Worm (Caenorhabditis elegans): Measurements from ENCODE around the gene otpl-3.

The otpl-3 gene

DNA sequence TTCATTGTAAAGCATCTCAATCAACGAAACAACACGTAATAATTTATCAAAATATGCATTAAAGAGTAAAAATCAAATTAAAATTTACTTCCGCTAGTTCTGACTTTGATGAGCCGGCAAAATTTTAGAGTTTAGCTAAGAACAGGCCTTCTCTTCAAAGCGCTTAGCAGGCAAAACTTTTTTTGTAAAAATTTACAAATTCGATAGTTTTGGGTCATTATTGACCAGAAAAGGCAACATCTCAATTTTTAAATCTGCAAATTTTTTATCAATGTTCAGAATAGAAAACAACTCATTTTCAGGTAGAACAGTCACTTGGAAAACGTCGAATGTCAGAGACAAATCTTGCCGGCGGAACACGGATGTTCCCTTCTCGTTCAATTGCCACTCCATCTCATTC, 13.2 kb upstream of the otpl-3 start:
- TF ChIP-seq ces-1 (GFP tag; optimal IDR thresholded peaks at IDR 0.05) (no peak), lin-13 (tag; optimal IDR thresholded peaks at IDR 0.05) (no peak), tbx-8 (GFP tag; optimal IDR thresholded peaks at IDR 0.05) (no peak), elt-3 (tag; optimal IDR thresholded peaks at IDR 0.05) (no peak), nhr-76 (tag; optimal IDR thresholded peaks at IDR 0.05) (no peak), lsy-2 (tag; optimal IDR thresholded peaks at IDR 0.05) (no peak), sem-2 (GFP tag; optimal IDR thresholded peaks at IDR 0.05) (no peak), drap-1 (GFP tag; optimal IDR thresholded peaks at IDR 0.05) (no peak), nhr-12 (tag; optimal IDR thresholded peaks at IDR 0.05) (no peak), mab-5 (tag; optimal IDR thresholded peaks at IDR 0.05) (no peak), ztf-11 (tag; optimal IDR thresholded peaks at IDR 0.05) (no peak), nhr-2 (tag; optimal IDR thresholded peaks at IDR 0.05) (no peak)

DNA sequence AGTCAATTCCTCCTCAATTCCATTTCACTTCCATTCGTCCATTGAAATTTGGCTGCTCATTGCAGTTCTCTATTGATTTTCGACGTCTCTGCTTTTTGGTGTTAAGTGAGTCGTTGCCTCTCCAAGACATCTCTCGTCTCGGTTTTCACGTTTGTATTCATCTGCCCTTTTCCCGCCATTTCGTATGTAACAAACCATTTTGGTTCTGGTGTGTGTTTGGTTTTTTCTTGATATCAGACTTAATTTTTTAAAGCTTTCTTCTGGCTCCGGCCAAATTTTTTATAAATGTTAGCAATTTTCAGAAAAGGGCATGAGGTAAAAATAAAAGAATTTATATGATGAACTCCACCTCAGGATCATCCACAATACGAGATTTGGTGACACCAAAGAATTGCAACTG, 10.9 kb upstream of the otpl-3 start, which contains the start of gene C16E9.2:
Gene C16E9.2, plus strand, starts transcription at position 301 of the 400 bp plus-strand sequence.
- TF ChIP-seq mls-2 (tag; optimal IDR thresholded peaks at IDR 0.05), result no peak
- TF ChIP-seq nhr-76 (tag; optimal IDR thresholded peaks at IDR 0.05), result no peak
- TF ChIP-seq ham-2 (GFP tag; optimal IDR thresholded peaks at IDR 0.05), result no peak
- no peak for TF ChIP-seq cnd-1 (tag; optimal IDR thresholded peaks at IDR 0.05)
- TF ChIP-seq nhr-2 (tag; optimal IDR thresholded peaks at IDR 0.05), result no peak
- no peak for TF ChIP-seq blmp-1 (tag; optimal IDR thresholded peaks at IDR 0.05)
- TF ChIP-seq mep-1 (tag; optimal IDR thresholded peaks at IDR 0.05), result no peak
- TF ChIP-seq nhr-12 (tag; optimal IDR thresholded peaks at IDR 0.05), result no peak
- no peak for TF ChIP-seq hlh-1 (tag; optimal IDR thresholded peaks at IDR 0.05)
- no peak for TF ChIP-seq ztf-11 (tag; optimal IDR thresholded peaks at IDR 0.05)

DNA sequence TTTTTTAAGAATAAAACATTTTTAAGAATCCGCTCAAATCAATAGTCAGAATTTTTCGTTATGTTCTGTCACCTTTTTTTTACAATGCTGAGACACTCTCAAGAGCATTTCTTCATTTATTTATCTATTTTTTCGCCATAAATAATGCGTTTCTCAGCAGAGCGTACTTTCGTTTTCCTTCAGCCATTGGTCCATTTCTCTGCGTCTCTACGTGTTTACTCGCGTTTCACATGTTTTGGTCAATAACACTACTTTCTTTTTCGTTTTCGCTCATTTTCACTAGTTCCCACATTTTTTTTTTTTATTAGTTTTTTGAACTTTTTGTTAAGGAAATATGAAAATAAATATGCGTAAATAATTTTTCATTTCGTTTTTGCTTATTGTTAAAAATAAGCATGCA, 9.9 kb upstream of the otpl-3 start:
- TF ChIP-seq lsy-2 (tag; optimal IDR thresholded peaks at IDR 0.05) (peak; percentile 19), lin-32 (GFP tag; optimal IDR thresholded peaks at IDR 0.05) (no peak), blmp-1 (tag; optimal IDR thresholded peaks at IDR 0.05) (peak; percentile 96), mep-1 (tag; optimal IDR thresholded peaks at IDR 0.05) (peak; percentile 27), mab-5 (tag; optimal IDR thresholded peaks at IDR 0.05) (no peak), ceh-39 (tag; optimal IDR thresholded peaks at IDR 0.05) (no peak), elt-3 (tag; optimal IDR thresholded peaks at IDR 0.05) (no peak), ces-1 (GFP tag; optimal IDR thresholded peaks at IDR 0.05) (peak; percentile 62), pha-4 (tag; optimal IDR thresholded peaks at IDR 0.05) (peak; percentile 3)

DNA sequence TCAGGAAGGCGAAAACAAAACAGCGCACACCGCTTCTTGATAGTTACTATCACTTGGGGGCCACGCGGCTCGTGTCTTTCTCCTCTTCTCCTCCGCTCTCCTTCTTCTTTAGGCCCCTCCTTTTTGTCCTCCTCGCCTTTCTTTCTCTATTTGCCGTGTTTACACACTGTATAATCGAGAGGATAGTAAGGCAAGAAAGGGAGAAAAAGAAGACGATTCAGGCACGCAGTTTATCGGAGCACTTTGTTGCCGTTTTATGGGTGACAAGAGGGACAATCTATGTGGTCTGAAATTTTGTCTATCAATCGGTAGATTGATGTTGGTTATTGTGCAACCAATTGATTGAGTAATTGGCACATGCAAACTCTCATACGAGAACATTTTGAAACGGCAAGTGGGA, 7.6 kb upstream of the otpl-3 start, which contains the start of gene F14B8.6:
Gene F14B8.6, minus strand, starts transcription at position 292 of the 400 bp plus-strand sequence.
- TF ChIP-seq cnd-1 (tag; optimal IDR thresholded peaks at IDR 0.05) (no peak), pha-4 (tag; optimal IDR thresholded peaks at IDR 0.05) (peak; percentile 69), elt-1 (tag; optimal IDR thresholded peaks at IDR 0.05; ENCODE audit: borderline replicate concordance, insufficient read depth) (no peak)

DNA sequence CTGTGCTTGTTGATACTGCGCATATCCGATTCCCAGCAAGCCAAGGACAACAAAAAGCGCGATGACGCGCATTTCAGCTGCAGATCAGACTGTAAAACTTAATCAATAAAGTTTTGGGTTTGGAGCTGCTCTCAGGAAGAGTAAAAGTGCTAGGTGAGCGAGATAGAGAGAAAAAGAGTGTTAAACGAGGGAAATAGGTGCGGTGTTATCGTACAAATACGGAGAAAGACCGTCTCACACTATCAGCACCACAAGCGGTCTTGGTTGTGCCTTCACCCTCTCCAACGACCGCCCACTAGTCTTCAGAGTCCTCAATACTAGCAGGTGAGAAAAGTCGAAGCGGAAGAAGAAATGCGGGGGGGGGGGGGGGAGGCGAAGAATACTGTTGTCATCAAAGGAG, 4.0 kb upstream of the otpl-3 start, which contains the start of gene F14B8.5:
Gene F14B8.5, minus strand, starts transcription at position 127 of the 400 bp plus-strand sequence.
- TF ChIP-seq ceh-83 (GFP tag; optimal IDR thresholded peaks at IDR 0.05) (peak; percentile 38), elt-1 (tag; optimal IDR thresholded peaks at IDR 0.05; ENCODE audit: borderline replicate concordance, insufficient read depth) (no peak)

DNA sequence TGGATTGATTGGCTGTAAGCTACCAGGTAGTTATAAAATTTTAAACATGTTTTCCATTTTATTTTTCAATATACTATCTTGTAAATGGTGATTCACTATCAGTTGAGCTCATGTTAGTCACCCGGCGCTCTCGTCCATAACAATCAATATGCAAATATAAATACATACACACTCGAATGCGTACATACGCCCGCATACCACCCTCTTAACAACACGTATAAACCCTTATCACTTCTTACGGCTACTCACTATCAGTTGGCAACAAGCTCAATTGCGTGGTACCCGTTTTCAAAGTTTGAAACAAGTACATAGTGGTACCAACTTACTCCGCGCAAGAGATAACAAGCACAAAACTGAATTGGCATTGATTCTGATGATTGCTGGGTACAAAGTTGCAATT, 2.4 kb upstream of the otpl-3 start:
- TF ChIP-seq pha-4 (tag; optimal IDR thresholded peaks at IDR 0.05) (peak; percentile 5), elt-3 (tag; optimal IDR thresholded peaks at IDR 0.05) (no peak), ceh-43 (GFP tag; optimal IDR thresholded peaks at IDR 0.05) (no peak), nhr-237 (tag; optimal IDR thresholded peaks at IDR 0.05) (no peak), mls-2 (tag; optimal IDR thresholded peaks at IDR 0.05) (no peak), mep-1 (tag; optimal IDR thresholded peaks at IDR 0.05) (no peak), tbx-8 (GFP tag; optimal IDR thresholded peaks at IDR 0.05) (no peak), blmp-1 (tag; optimal IDR thresholded peaks at IDR 0.05) (no peak)

DNA sequence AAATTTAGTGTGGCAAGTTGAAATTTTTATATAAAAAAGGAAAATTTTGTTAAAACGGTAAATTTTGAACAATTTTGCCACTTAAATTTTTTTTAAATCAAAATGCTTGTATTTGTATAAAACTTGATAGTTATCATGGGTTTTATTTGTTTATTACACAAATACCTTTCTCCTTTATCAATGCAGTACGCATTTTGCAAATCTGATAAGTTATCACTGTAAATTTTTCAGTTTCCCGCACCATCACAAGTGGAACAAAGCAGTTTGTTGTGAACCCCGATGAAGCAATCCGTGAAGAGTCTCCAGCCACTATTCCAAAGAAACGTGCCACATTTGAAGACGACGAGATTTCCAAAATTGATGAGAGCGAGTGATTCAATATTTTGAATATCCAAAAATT, 4.4 kb downstream of the otpl-3 start:
- TF ChIP-seq M03D4.4 (tag; optimal IDR thresholded peaks at IDR 0.05), result no peak

DNA sequence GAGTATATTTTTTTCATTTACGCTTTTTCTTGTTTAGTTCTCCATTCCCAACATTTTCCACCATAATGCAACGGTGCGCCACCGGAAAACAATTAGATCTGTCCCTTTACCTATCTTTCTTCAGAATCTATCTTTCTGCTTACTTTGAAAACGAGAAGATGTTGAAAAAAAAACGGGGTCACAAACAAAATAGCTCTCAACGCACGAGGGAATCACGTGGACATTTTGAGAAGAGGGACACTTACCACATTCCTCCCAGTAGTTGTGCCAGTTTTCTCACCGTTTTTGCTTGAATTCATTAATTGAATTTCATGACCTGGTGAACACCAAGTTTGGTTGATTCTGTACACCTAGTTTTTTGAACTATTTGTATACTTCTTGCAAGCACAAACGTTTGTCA, 8.4 kb downstream of the otpl-3 start:
- TF ChIP-seq M03D4.4 (tag; optimal IDR thresholded peaks at IDR 0.05) (no peak), nhr-2 (tag; optimal IDR thresholded peaks at IDR 0.05) (no peak), tbx-8 (GFP tag; optimal IDR thresholded peaks at IDR 0.05) (no peak), snpc-4 (tag; optimal IDR thresholded peaks at IDR 0.05) (no peak), mep-1 (tag; optimal IDR thresholded peaks at IDR 0.05) (no peak)
